Fruit fly (Drosophila melanogaster): ENCODE measurements around the gene Idgf1.

Idgf1 gene

dm6 chr2L:16491123-16491751 lies 46.2 kb downstream of the Idgf1 start, which contains the start of gene Tpr2 (continued):
- TF ChIP-seq CG2712 (tag; optimal IDR thresholded peaks at IDR 0.05) (peak; percentile 74), CG2889 (GFP tag; IDR thresholded peaks at IDR 0.05) (no peak), h (optimal IDR thresholded peaks at IDR 0.05) (no peak), Ravus (GFP tag; IDR thresholded peaks at IDR 0.05) (no peak), CG14667 (GFP tag; IDR thresholded peaks at IDR 0.05) (no peak), pan (optimal IDR thresholded peaks at IDR 0.05) (peak in 1 of 2 experiments; percentile 25), pan (GFP tag; optimal IDR thresholded peaks at IDR 0.05 in 1 of 2, IDR thresholded peaks at IDR 0.05 in 1 of 2) (peak in 1 of 2 experiments; percentile 20), amos (GFP tag; IDR thresholded peaks at IDR 0.05; ENCODE audit: partially characterized antibody) (peak; percentile 88), hkb (optimal IDR thresholded peaks at IDR 0.05) (peak; percentile 74), hkb (GFP tag; IDR thresholded peaks at IDR 0.05) (no peak), ems (GFP tag; optimal IDR thresholded peaks at IDR 0.05) (peak; percentile 58), mirr (GFP tag; optimal IDR thresholded peaks at IDR 0.05) (peak; percentile 35), CG6272 (GFP tag; IDR thresholded peaks at IDR 0.05) (no peak), CG9215 (GFP tag; IDR thresholded peaks at IDR 0.05) (0 out of 2 replicates have a peak, but pooled peaks have one; percentile 26), CG3163 (GFP tag; optimal IDR thresholded peaks at IDR 0.05) (peak; percentile 30), Ptx1 (GFP tag; IDR thresholded peaks at IDR 0.05) (peak; percentile 62), pb (GFP tag; optimal IDR thresholded peaks at IDR 0.05) (no peak), CG10979 (tag; optimal IDR thresholded peaks at IDR 0.05) (peak; percentile 39), ase (GFP tag; IDR thresholded peaks at IDR 0.05) (0 out of 3 replicates have a peak, but pooled peaks have one; percentile 32), chif (GFP tag; optimal IDR thresholded peaks at IDR 0.05) (peak; percentile 57 to 66), dan (GFP tag; IDR thresholded peaks at IDR 0.05) (no peak), Nf-YA (GFP tag; IDR thresholded peaks at IDR 0.05) (no peak), CG13287 (GFP tag; IDR thresholded peaks at IDR 0.05; ENCODE audit: partially characterized antibody) (peak; percentile 98), CG31388 (GFP tag; optimal IDR thresholded peaks at IDR 0.05) (no peak), Neu2 (GFP tag; optimal IDR thresholded peaks at IDR 0.05; ENCODE audit: borderline replicate concordance) (no peak), Stat92E (GFP tag; optimal IDR thresholded peaks at IDR 0.05) (peak in 1 of 3 experiments; percentile 75), peb (GFP tag; IDR thresholded peaks at IDR 0.05) (0 out of 2 replicates have a peak, but pooled peaks have one; percentile 5), CG15269 (tag; optimal IDR thresholded peaks at IDR 0.05) (peak; percentile 48), CG1603 (tag; optimal IDR thresholded peaks at IDR 0.05) (peak; percentile 88), wdn (GFP tag; IDR thresholded peaks at IDR 0.05) (no peak), CG16863 (GFP tag; optimal IDR thresholded peaks at IDR 0.05) (no peak), CG6654 (GFP tag; optimal IDR thresholded peaks at IDR 0.05) (no peak), CG8281 (tag; optimal IDR thresholded peaks at IDR 0.05) (no peak), CG7271 (tag; optimal IDR thresholded peaks at IDR 0.05) (no peak), CG17361 (GFP tag; IDR thresholded peaks at IDR 0.05) (peak; percentile 45; the same call in 2 of the 3 replicates), Poxn (GFP tag; IDR thresholded peaks at IDR 0.05) (no peak), Atf-2 (GFP tag; optimal IDR thresholded peaks at IDR 0.05) (no peak), Dad (GFP tag; optimal IDR thresholded peaks at IDR 0.05) (peak; percentile 36), CG9727 (GFP tag; optimal IDR thresholded peaks at IDR 0.05) (peak; percentile 50), CG12155 (GFP tag; optimal IDR thresholded peaks at IDR 0.05) (peak; percentile 18), danr (GFP tag; IDR thresholded peaks at IDR 0.05) (no peak), otp (GFP tag; IDR thresholded peaks at IDR 0.05) (no peak), NK7.1 (GFP tag; optimal IDR thresholded peaks at IDR 0.05) (peak; percentile 32), Jarid2 (GFP tag; optimal IDR thresholded peaks at IDR 0.05) (peak; percentile 77), Sox102F (GFP tag; optimal IDR thresholded peaks at IDR 0.05) (peak; percentile 32), CG11398 (GFP tag; optimal IDR thresholded peaks at IDR 0.05) (peak; percentile 31), CG13624 (GFP tag; optimal IDR thresholded peaks at IDR 0.05) (peak; percentile 43), scrt (GFP tag; optimal IDR thresholded peaks at IDR 0.05) (peak; percentile 20), CG1024 (GFP tag; IDR thresholded peaks at IDR 0.05) (no peak), CG6689 (GFP tag; IDR thresholded peaks at IDR 0.05) (no peak), CG3847 (GFP tag; IDR thresholded peaks at IDR 0.05) (peak; percentile 65)
